Worm (Caenorhabditis elegans) whole organism, early embryonic: Measurements from ENCODE around the gene ZK616.1.

Experiments
- B0310.2 ChIP-seq: sonication (generic microtip); optimal IDR thresholded peaks from 2 replicates; lab custom pipeline; 2016; ENCODE audit warnings: mild to moderate bottlenecking, missing genetic modification characterization, missing compliant biosample characterization
- F13C5.2 ChIP-seq: sonication (generic microtip); optimal IDR thresholded peaks from 2 replicates; lab custom pipeline; 2017; ENCODE audit warnings: mild to moderate bottlenecking, missing genetic modification characterization, inconsistent platforms, missing compliant biosample characterization
- aly-1 ChIP-seq: sonication (generic microtip); optimal IDR thresholded peaks from 2 replicates; lab custom pipeline; 2016; ENCODE audit warnings: missing genetic modification characterization, missing compliant biosample characterization
- ama-1 ChIP-seq: fragments of 150-350 bp; optimal IDR thresholded peaks from 2 replicates; lab custom pipeline; 2014
- ceh-13 ChIP-seq: fragments of 200-800 bp; sonication (Bioruptor generic); optimal IDR thresholded peaks from 2 replicates; lab custom pipeline; 2018; ENCODE audit warnings: mild to moderate bottlenecking, missing genetic modification characterization, missing compliant biosample characterization
- ceh-36 ChIP-seq: sonication (generic microtip); optimal IDR thresholded peaks from 2 replicates; lab custom pipeline; 2016; ENCODE audit warnings: missing genetic modification characterization, inconsistent platforms, missing compliant biosample characterization
- ets-7 ChIP-seq: sonication (generic microtip); optimal IDR thresholded peaks from 2 replicates; lab custom pipeline; 2016; ENCODE audit warnings: missing genotype, missing genetic modification characterization, missing compliant biosample characterization
- flt-1 ChIP-seq: fragments of 200-800 bp; sonication (Bioruptor generic); IDR thresholded peaks from 2 replicates; pipeline ENCODE4 v1.3.6; 2022; ENCODE audit warnings: missing genetic modification characterization, missing compliant biosample characterization
- hmbx-1 ChIP-seq: sonication (generic microtip); optimal IDR thresholded peaks from 2 replicates; lab custom pipeline; 2016; ENCODE audit warnings: mild to moderate bottlenecking, missing genetic modification characterization, missing compliant biosample characterization
- hmg-4 ChIP-seq: fragments of 200-800 bp; sonication (Bioruptor generic); optimal IDR thresholded peaks from 2 replicates; lab custom pipeline; 2018; ENCODE audit warnings: mild to moderate bottlenecking, missing genetic modification characterization, missing compliant biosample characterization
- hnd-1 ChIP-seq: sonication (generic microtip); optimal IDR thresholded peaks from 2 replicates; lab custom pipeline; 2016; ENCODE audit warnings: missing genetic modification characterization, missing compliant biosample characterization
- pes-1 ChIP-seq: fragments of 200-800 bp; sonication (Bioruptor generic); IDR thresholded peaks from 2 replicates; pipeline ENCODE4 v1.3.6; 2022; ENCODE audit warnings: missing genetic modification reagents, missing genetic modification characterization, missing compliant biosample characterization
- scrt-1 ChIP-seq: fragments of 200-800 bp; sonication (Bioruptor generic); IDR thresholded peaks from 2 replicates; pipeline ENCODE4 v1.3.6; 2022; ENCODE audit warnings: missing genetic modification characterization, missing compliant biosample characterization
- sea-1 ChIP-seq: fragments of 200-800 bp; sonication (Bioruptor generic); conservative IDR thresholded peaks from 2 replicates; pipeline ENCODE4 v1.3.6; 2022; ENCODE audit warnings: missing genetic modification characterization, missing compliant biosample characterization
- tbx-11 ChIP-seq: fragments of 200-800 bp; sonication (Bioruptor generic); IDR thresholded peaks from 2 replicates; pipeline ENCODE4 v1.3.6; 2022; ENCODE audit warnings: missing genetic modification characterization, missing compliant biosample characterization
- tbx-37 ChIP-seq: fragments of 200-800 bp; sonication (Bioruptor generic); conservative IDR thresholded peaks from 2 replicates; pipeline ENCODE4 v1.3.6; 2022; ENCODE audit warnings: missing genetic modification reagents, missing genetic modification characterization, missing compliant biosample characterization
- tra-4 ChIP-seq: sonication (generic microtip); optimal IDR thresholded peaks from 2 replicates; lab custom pipeline; 2017; ENCODE audit warnings: missing genetic modification characterization, missing compliant biosample characterization

Gene ZK616.1

ce11 chrIV:5381334-5381733, 19.4 kb upstream of the ZK616.1 start, which contains the start of gene F41H10.2:
Gene F41H10.2 (plus strand): TSS chrIV:5381634.
- TF ChIP-seq tbx-37 (GFP tag; lab: Robert Waterston, UW) (no peak), scrt-1 (no peak), sea-1 (GFP tag; lab: Robert Waterston, UW) (no peak), ceh-36 (tag; lab: Kevin White, UChicago) (no peak), ceh-13 (GFP tag; lab: Kevin White, UChicago) (no peak), ama-1 (lab: Kevin White, UChicago) (no peak), tbx-11 (GFP tag; lab: Robert Waterston, UW) (no peak), aly-1 (tag; lab: Kevin White, UChicago) (no peak), F13C5.2 (tag; lab: Kevin White, UChicago) (no peak), ets-7 (tag; lab: Kevin White, UChicago) (no peak), hmbx-1 (no peak)

- no peak for TF ChIP-seq tra-4
- TF ChIP-seq ceh-13 (GFP tag; lab: Kevin White, UChicago) = no peak
- TF ChIP-seq sea-1 (GFP tag; lab: Robert Waterston, UW) = no peak
- no peak for TF ChIP-seq tbx-37 (GFP tag; lab: Robert Waterston, UW)
- TF ChIP-seq hmbx-1 = no peak
- TF ChIP-seq ceh-36 (tag; lab: Kevin White, UChicago) = no peak
- no peak for TF ChIP-seq ama-1 (lab: Kevin White, UChicago)
- TF ChIP-seq B0310.2 (tag; lab: Kevin White, UChicago) = no peak
- no peak for TF ChIP-seq hnd-1 (tag; lab: Kevin White, UChicago)
- TF ChIP-seq aly-1 (tag; lab: Kevin White, UChicago) = no peak
- TF ChIP-seq scrt-1 = no peak
- TF ChIP-seq F13C5.2 (tag; lab: Kevin White, UChicago) = no peak
- no peak for TF ChIP-seq tbx-11 (GFP tag; lab: Robert Waterston, UW)
- no peak for TF ChIP-seq ets-7 (tag; lab: Kevin White, UChicago)
- TF ChIP-seq hmg-4 (GFP tag; lab: Kevin White, UChicago) = no peak
- TF ChIP-seq pes-1 (GFP tag; lab: Robert Waterston, UW) = no peak
- TF ChIP-seq flt-1 (GFP tag; lab: Robert Waterston, UW) = no peak
Measured at ce11 chrIV:5382609-5383008, 18.1 kb upstream of the ZK616.1 start, which contains the start of gene F41H10.1. Gene F41H10.1 (plus strand): TSS chrIV:5382909.

- TF ChIP-seq hnd-1 (tag; lab: Kevin White, UChicago) (no peak), flt-1 (GFP tag; lab: Robert Waterston, UW) (no peak), pes-1 (GFP tag; lab: Robert Waterston, UW) (no peak)
Measured at ce11 chrIV:5385020-5385419, 15.7 kb upstream of the ZK616.1 start, which contains the start of gene F41H10.12. Gene F41H10.12 (plus strand): TSS chrIV:5385320.

- TF ChIP-seq F13C5.2 (tag; lab: Kevin White, UChicago) = no peak
- no peak for TF ChIP-seq flt-1 (GFP tag; lab: Robert Waterston, UW)
- TF ChIP-seq hmbx-1 = no peak
- TF ChIP-seq ceh-36 (tag; lab: Kevin White, UChicago) = no peak
- TF ChIP-seq B0310.2 (tag; lab: Kevin White, UChicago) = no peak
- no peak for TF ChIP-seq ceh-13 (GFP tag; lab: Kevin White, UChicago)
Measured at ce11 chrIV:5388477-5389065, 12.1 kb upstream of the ZK616.1 start, which contains the start of gene elo-6. Gene elo-6 (minus strand): TSS chrIV:5388559.

- TF ChIP-seq hmbx-1 (no peak), ets-7 (tag; lab: Kevin White, UChicago) (no peak), hnd-1 (tag; lab: Kevin White, UChicago) (no peak), sea-1 (GFP tag; lab: Robert Waterston, UW) (no peak), aly-1 (tag; lab: Kevin White, UChicago) (no peak), ama-1 (lab: Kevin White, UChicago) (no peak), tbx-11 (GFP tag; lab: Robert Waterston, UW) (no peak), tra-4 (no peak), pes-1 (GFP tag; lab: Robert Waterston, UW) (no peak), flt-1 (GFP tag; lab: Robert Waterston, UW) (no peak), ceh-13 (GFP tag; lab: Kevin White, UChicago) (no peak), F13C5.2 (tag; lab: Kevin White, UChicago) (no peak), tbx-37 (GFP tag; lab: Robert Waterston, UW) (no peak), scrt-1 (no peak), B0310.2 (tag; lab: Kevin White, UChicago) (no peak)
Measured at ce11 chrIV:5389951-5390350, 10.8 kb upstream of the ZK616.1 start.

- TF ChIP-seq hmg-4 (GFP tag; lab: Kevin White, UChicago) (no peak), tbx-37 (GFP tag; lab: Robert Waterston, UW) (no peak), scrt-1 (no peak), pes-1 (GFP tag; lab: Robert Waterston, UW) (no peak), ets-7 (tag; lab: Kevin White, UChicago) (no peak), tbx-11 (GFP tag; lab: Robert Waterston, UW) (no peak), hmbx-1 (no peak), ceh-36 (tag; lab: Kevin White, UChicago) (no peak), ama-1 (lab: Kevin White, UChicago) (no peak), aly-1 (tag; lab: Kevin White, UChicago) (no peak), B0310.2 (tag; lab: Kevin White, UChicago) (no peak), hnd-1 (tag; lab: Kevin White, UChicago) (no peak), ceh-13 (GFP tag; lab: Kevin White, UChicago) (no peak), flt-1 (GFP tag; lab: Robert Waterston, UW) (no peak), F13C5.2 (tag; lab: Kevin White, UChicago) (no peak)
Measured at ce11 chrIV:5391507-5392057, 9.1 kb upstream of the ZK616.1 start, which contains the start of the genes htp-1 and ZK616.5. Gene htp-1 (minus strand): TSS chrIV:5391557. Gene ZK616.5 (plus strand): TSS chrIV:5391929.

- TF ChIP-seq hmbx-1 (no peak), hmg-4 (GFP tag; lab: Kevin White, UChicago) (no peak), F13C5.2 (tag; lab: Kevin White, UChicago) (no peak), pes-1 (GFP tag; lab: Robert Waterston, UW) (no peak)
Measured at ce11 chrIV:5393566-5393965, 7.1 kb upstream of the ZK616.1 start.
